Worm (Caenorhabditis elegans): ENCODE results near the gene tsp-12.

The tsp-12 gene

ce11 chrIV:10141930-10142505 is 8.4 kb downstream of the tsp-12 start, which contains the start of the genes gst-2, gst-4 and dhs-12:
TSS of gene gst-2 (minus strand) at chrIV:10142061.
TSS of gene gst-4 (plus strand) at chrIV:10142225.
TSS of gene dhs-12 (plus strand) at chrIV:10142455.
- TF ChIP-seq tbx-2 (tag; optimal IDR thresholded peaks at IDR 0.05): no peak
- no peak for TF ChIP-seq dmd-4 (tag; optimal IDR thresholded peaks at IDR 0.05; ENCODE audit: borderline replicate concordance)
- TF ChIP-seq ceh-18 (tag; optimal IDR thresholded peaks at IDR 0.05): no peak
- no peak for TF ChIP-seq elt-4 (tag; optimal IDR thresholded peaks at IDR 0.05)
- TF ChIP-seq pha-4 (tag; optimal IDR thresholded peaks at IDR 0.05): no peak
- no peak for TF ChIP-seq che-1 (tag; optimal IDR thresholded peaks at IDR 0.05)
- TF ChIP-seq pros-1 (tag; optimal IDR thresholded peaks at IDR 0.05): no peak
- TF ChIP-seq sox-4 (tag; optimal IDR thresholded peaks at IDR 0.05): no peak
- no peak for TF ChIP-seq unc-86 (tag; optimal IDR thresholded peaks at IDR 0.05)
- TF ChIP-seq pax-1 (tag; optimal IDR thresholded peaks at IDR 0.05): no peak
- no peak for TF ChIP-seq pha-2 (tag; optimal IDR thresholded peaks at IDR 0.05)
- no peak for TF ChIP-seq ahr-1 (tag; optimal IDR thresholded peaks at IDR 0.05)
- no peak for TF ChIP-seq fkh-6 (tag; optimal IDR thresholded peaks at IDR 0.05)

- no peak for TF ChIP-seq lin-11 (tag; optimal IDR thresholded peaks at IDR 0.05)
- TF ChIP-seq ttx-3 (tag; optimal IDR thresholded peaks at IDR 0.05): no peak
- TF ChIP-seq sox-2 (GFP tag; IDR thresholded peaks at IDR 0.05): no peak
- no peak for TF ChIP-seq hlh-15 (tag; optimal IDR thresholded peaks at IDR 0.05)
- TF ChIP-seq ceh-14 (tag; optimal IDR thresholded peaks at IDR 0.05): no peak
- TF ChIP-seq pha-4 (tag; optimal IDR thresholded peaks at IDR 0.05): no peak
- TF ChIP-seq sdc-2 (tag; optimal IDR thresholded peaks at IDR 0.05): no peak
- TF ChIP-seq nhr-11 (tag; optimal IDR thresholded peaks at IDR 0.05): no peak
- TF ChIP-seq pqm-1 (tag; optimal IDR thresholded peaks at IDR 0.05): no peak
- TF ChIP-seq K09A11.1 (tag; optimal IDR thresholded peaks at IDR 0.05; ENCODE audit: insufficient read depth): no peak
Measured at ce11 chrIV:10140143-10140542, 10.3 kb downstream of the tsp-12 start, which contains the start of gene gst-3. TSS of gene gst-3 (minus strand) at chrIV:10140243.

ce11 chrIV:10137804-10138203 is 12.6 kb downstream of the tsp-12 start, which contains the start of gene K08F4.12:
TSS of gene K08F4.12 (plus strand) at chrIV:10138104.
- TF ChIP-seq mec-3 (tag; optimal IDR thresholded peaks at IDR 0.05; ENCODE audit: borderline replicate concordance): no peak
- TF ChIP-seq sox-2 (GFP tag; IDR thresholded peaks at IDR 0.05): no peak
- no peak for TF ChIP-seq che-1 (tag; optimal IDR thresholded peaks at IDR 0.05)
- no peak for TF ChIP-seq ceh-2 (tag; optimal IDR thresholded peaks at IDR 0.05)
- no peak for TF ChIP-seq unc-55 (GFP tag; optimal IDR thresholded peaks at IDR 0.05)
- no peak for TF ChIP-seq fax-1 (tag; optimal IDR thresholded peaks at IDR 0.05)
- TF ChIP-seq ahr-1 (tag; optimal IDR thresholded peaks at IDR 0.05): no peak
- TF ChIP-seq tbx-7 (tag; optimal IDR thresholded peaks at IDR 0.05): no peak
- no peak for TF ChIP-seq ama-1 (optimal IDR thresholded peaks at IDR 0.05)
- no peak for TF ChIP-seq ceh-31 (tag; optimal IDR thresholded peaks at IDR 0.05)
- TF ChIP-seq ttx-3 (tag; optimal IDR thresholded peaks at IDR 0.05): no peak
- TF ChIP-seq hlh-8 (tag; optimal IDR thresholded peaks at IDR 0.05): no peak

- TF ChIP-seq ceh-14 (tag; optimal IDR thresholded peaks at IDR 0.05) (no peak), elt-2 (tag; optimal IDR thresholded peaks at IDR 0.05) (no peak), nhr-11 (tag; optimal IDR thresholded peaks at IDR 0.05) (no peak), eyg-1 (tag; optimal IDR thresholded peaks at IDR 0.05) (no peak), K09A11.1 (tag; optimal IDR thresholded peaks at IDR 0.05; ENCODE audit: insufficient read depth) (no peak), ama-1 (optimal IDR thresholded peaks at IDR 0.05) (no peak), ceh-45 (GFP tag; IDR thresholded peaks at IDR 0.05) (no peak), tbx-2 (tag; optimal IDR thresholded peaks at IDR 0.05) (no peak), dve-1 (tag; optimal IDR thresholded peaks at IDR 0.05) (no peak), pat-9 (tag; optimal IDR thresholded peaks at IDR 0.05) (no peak), F13H6.1 (tag; optimal IDR thresholded peaks at IDR 0.05) (no peak)
Measured at ce11 chrIV:10135817-10136216, 14.6 kb downstream of the tsp-12 start, which contains the start of gene K08F4.5. TSS of gene K08F4.5 (minus strand) at chrIV:10135917.

Measured in whole organism, late embryonic.